Worm (Caenorhabditis elegans) whole organism, L1 larva: Measurements from ENCODE around the gene nud-1.

Source experiments
- F16B12.6 ChIP-seq: fragments of 150-350 bp; optimal IDR thresholded peaks from 2 replicates; lab custom pipeline; 2014; ENCODE audit warnings: missing biosample characterization, missing genetic modification characterization
- elt-3 ChIP-seq, 6 experiments: fragments of 150-350 bp in 1 of 6; sonication (generic microtip); optimal IDR thresholded peaks; 2 replicates each; lab custom pipeline; 2017 to 2018; ENCODE audit warnings: missing biosample characterization in 6 of 6, missing genetic modification characterization in 6 of 6, inconsistent platforms in 1 of 6
- lir-3 ChIP-seq: sonication (generic microtip); optimal IDR thresholded peaks from 2 replicates; lab custom pipeline; 2016; ENCODE audit warnings: mild to moderate bottlenecking, missing genetic modification characterization, moderate library complexity, missing compliant biosample characterization; ENCODE audit not compliant: poor library complexity
- lsy-2 ChIP-seq, 2 experiments: fragments of 150-350 bp; optimal IDR thresholded peaks; 2 replicates each; lab custom pipeline; 2014; ENCODE audit warnings: missing biosample characterization in 2 of 2, missing genetic modification characterization in 2 of 2
- nhr-11 ChIP-seq: fragments of 150-350 bp; optimal IDR thresholded peaks from 2 replicates; lab custom pipeline; 2014; ENCODE audit warnings: missing biosample characterization, missing genetic modification characterization
- nhr-28 ChIP-seq: fragments of 150-350 bp; optimal IDR thresholded peaks from 2 replicates; lab custom pipeline; 2014; ENCODE audit warnings: missing biosample characterization, missing genetic modification characterization
- nhr-90 ChIP-seq: sonication (generic microtip); optimal IDR thresholded peaks from 2 replicates; lab custom pipeline; 2016; ENCODE audit warnings: mild to moderate bottlenecking, missing genetic modification characterization, missing compliant biosample characterization; ENCODE audit not compliant: poor library complexity
- snpc-4 ChIP-seq: fragments of 150-350 bp; optimal IDR thresholded peaks from 2 replicates; lab custom pipeline; 2014; ENCODE audit warnings: missing biosample characterization, missing genetic modification characterization
- unc-130 ChIP-seq: fragments of 150-350 bp; optimal IDR thresholded peaks from 2 replicates; lab custom pipeline; 2017; ENCODE audit warnings: missing biosample characterization, missing genetic modification characterization, inconsistent platforms
- unc-62 ChIP-seq: fragments of 150-350 bp; optimal IDR thresholded peaks from 2 replicates; lab custom pipeline; 2014; ENCODE audit warnings: missing biosample characterization, missing genetic modification reagents, missing genetic modification characterization

DNA sequence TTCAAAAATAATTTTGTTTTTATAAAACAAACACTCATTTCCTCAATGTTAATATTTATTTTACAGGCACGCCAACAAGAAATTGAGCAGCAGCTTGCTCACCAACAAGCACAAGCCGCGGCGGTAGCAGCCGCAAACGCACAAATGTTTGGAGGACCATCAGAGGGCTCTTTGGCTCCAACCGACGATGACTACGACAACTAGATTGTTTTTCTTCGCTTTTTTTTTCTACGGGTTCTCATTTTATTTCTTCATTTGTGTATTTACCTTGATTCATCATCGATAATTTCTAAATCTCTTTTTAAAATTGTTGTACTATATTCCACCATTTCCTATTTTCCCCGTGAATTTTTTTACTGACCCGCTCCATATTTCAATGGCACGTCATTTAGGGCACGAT is 1.8 kb downstream of the nud-1 start, which contains the start of gene ife-1:
- no peak for TF ChIP-seq nhr-90
- no peak for TF ChIP-seq nhr-28 (tag; lab: Kevin White, UChicago)
- TF ChIP-seq snpc-4 (tag; lab: Kevin White, UChicago), result no peak
- TF ChIP-seq lir-3, result no peak
- no peak for TF ChIP-seq elt-3 (tag; optimal IDR thresholded peaks at IDR 0.05; lab: Kevin White, UChicago)
- TF ChIP-seq lsy-2 (tag; optimal IDR thresholded peaks at IDR 0.05; lab: Kevin White, UChicago), result no peak
- TF ChIP-seq F16B12.6, result no peak
- no peak for TF ChIP-seq unc-62 (GFP tag; lab: Kevin White, UChicago)
- no peak for TF ChIP-seq nhr-11 (tag; lab: Kevin White, UChicago)
- no peak for TF ChIP-seq unc-130 (tag; lab: Kevin White, UChicago)
